Fruit fly (Drosophila melanogaster): ENCODE data around the gene CG1677.

CG1677 gene

dm6 chrX:7306538-7307477, 98.8 kb downstream of the CG1677 start (continued):
- peak; percentile 74 for TF ChIP-seq CG14667 (GFP tag; IDR thresholded peaks at IDR 0.05)
- peak; percentile 61; the same call in 1 of the 2 replicates for TF ChIP-seq stc (GFP tag; IDR thresholded peaks at IDR 0.05)
- peak; percentile 52; the same call in 2 of the 3 replicates for TF ChIP-seq ken (GFP tag; IDR thresholded peaks at IDR 0.05)
- TF ChIP-seq tap (tag; optimal IDR thresholded peaks at IDR 0.05), result peak; percentile 83
- peak; percentile 99 for TF ChIP-seq Sox100B (GFP tag; optimal IDR thresholded peaks at IDR 0.05)
- TF ChIP-seq CG13775 (GFP tag; optimal IDR thresholded peaks at IDR 0.05), result peak; percentile 98
- TF ChIP-seq pum (GFP tag; optimal IDR thresholded peaks at IDR 0.05), result peak; percentile 76
- TF ChIP-seq CG15514 (GFP tag; optimal IDR thresholded peaks at IDR 0.05), result peak; percentile 55
- peak; percentile 95 for TF ChIP-seq Asciz (GFP tag; optimal IDR thresholded peaks at IDR 0.05)
- TF ChIP-seq CG11398 (GFP tag; optimal IDR thresholded peaks at IDR 0.05), result peak; percentile 64
- TF ChIP-seq grau (tag; optimal IDR thresholded peaks at IDR 0.05), result peak; percentile 95
- TF ChIP-seq CG12219 (GFP tag; optimal IDR thresholded peaks at IDR 0.05), result peak; percentile 60
- TF ChIP-seq CG2116 (GFP tag; optimal IDR thresholded peaks at IDR 0.05), result peak; percentile 45
- no peak for TF ChIP-seq fru (optimal IDR thresholded peaks at IDR 0.05)
- TF ChIP-seq Eip74EF (GFP tag; optimal IDR thresholded peaks at IDR 0.05), result peak in 1 of 2 experiments; percentile 67
- peak; percentile 45 for TF ChIP-seq MTF-1 (GFP tag; optimal IDR thresholded peaks at IDR 0.05; ENCODE audit: borderline replicate concordance)
- peak; percentile 76 for TF ChIP-seq kah (GFP tag; optimal IDR thresholded peaks at IDR 0.05)
- TF ChIP-seq her (GFP tag; optimal IDR thresholded peaks at IDR 0.05), result peak; percentile 18
- TF ChIP-seq CG6813 (GFP tag; optimal IDR thresholded peaks at IDR 0.05), result peak; percentile 90
- TF ChIP-seq CG9876 (GFP tag; optimal IDR thresholded peaks at IDR 0.05), result peak; percentile 69
- TF ChIP-seq pb (GFP tag; optimal IDR thresholded peaks at IDR 0.05), result peak; percentile 51
- peak; percentile 19; the same call in 1 of the 2 replicates for TF ChIP-seq sna (GFP tag; IDR thresholded peaks at IDR 0.05; ENCODE audit: partially characterized antibody)
- TF ChIP-seq fd96Cb (tag; optimal IDR thresholded peaks at IDR 0.05), result peak; percentile 97
- TF ChIP-seq Stat92E (GFP tag; optimal IDR thresholded peaks at IDR 0.05), result no peak
- TF ChIP-seq chinmo (GFP tag; IDR thresholded peaks at IDR 0.05; ENCODE audit: partially characterized antibody), result peak; percentile 99
- TF ChIP-seq CG6854 (GFP tag; optimal IDR thresholded peaks at IDR 0.05), result peak; percentile 91
- TF ChIP-seq dpn (GFP tag; optimal IDR thresholded peaks at IDR 0.05), result peak; percentile 70 to 84
- TF ChIP-seq CG9609 (GFP tag; optimal IDR thresholded peaks at IDR 0.05), result peak; percentile 80
- TF ChIP-seq ato (GFP tag; IDR thresholded peaks at IDR 0.05; ENCODE audit: partially characterized antibody), result no peak
- peak; percentile 81 for TF ChIP-seq CG8089 (GFP tag; optimal IDR thresholded peaks at IDR 0.05)
- TF ChIP-seq jigr1 (GFP tag; IDR thresholded peaks at IDR 0.05), result peak; percentile 80; the same call in 2 of the 3 replicates
- TF ChIP-seq CG1792 (GFP tag; optimal IDR thresholded peaks at IDR 0.05), result peak; percentile 71
- peak; percentile 65; the same call in 1 of the 2 replicates for TF ChIP-seq ttk (GFP tag; IDR thresholded peaks at IDR 0.05)
- TF ChIP-seq CG6683 (GFP tag; optimal IDR thresholded peaks at IDR 0.05), result peak; percentile 74
- TF ChIP-seq Gsc (GFP tag; IDR thresholded peaks at IDR 0.05), result peak; percentile 74
- TF ChIP-seq CG14860 (GFP tag; IDR thresholded peaks at IDR 0.05; ENCODE audit: partially characterized antibody), result no peak
- TF ChIP-seq sd (tag; optimal IDR thresholded peaks at IDR 0.05), result peak; percentile 79
- peak; percentile 97 for TF ChIP-seq CG10979 (tag; optimal IDR thresholded peaks at IDR 0.05)
- peak; percentile 95 for TF ChIP-seq CG30403 (GFP tag; optimal IDR thresholded peaks at IDR 0.05)
- TF ChIP-seq pros (GFP tag; optimal IDR thresholded peaks at IDR 0.05), result no peak
- 0 out of 2 replicates have a peak, but pooled peaks have one; percentile 5 for TF ChIP-seq Dip2 (GFP tag; IDR thresholded peaks at IDR 0.05)
- TF ChIP-seq CG9932 (GFP tag; IDR thresholded peaks at IDR 0.05), result peak; percentile 58
- no peak for TF ChIP-seq prd (optimal IDR thresholded peaks at IDR 0.05)
- TF ChIP-seq prd (GFP tag; IDR thresholded peaks at IDR 0.05), result peak; percentile 83; the same call in 2 of the 3 replicates
- peak; percentile 95 for TF ChIP-seq Ssrp (tag; optimal IDR thresholded peaks at IDR 0.05)
- no peak for TF ChIP-seq cad (GFP tag; optimal IDR thresholded peaks at IDR 0.05)
- no peak for TF ChIP-seq crc (GFP tag; optimal IDR thresholded peaks at IDR 0.05)

Data from whole organism, embryonic.